Fruit fly (Drosophila melanogaster) Kc167 (cell line): ENCODE data around the gene Oatp33Ea.

Experiments
- Sin3A ChIP-seq: fragments of >200 bp; optimal IDR thresholded peaks from 2 replicates; lab custom pipeline; 2018; ENCODE audit warnings: missing external identifiers
- insv ChIP-seq: fragments of >200 bp; optimal IDR thresholded peaks from 3 replicates; lab custom pipeline; 2018; ENCODE audit warnings: missing external identifiers
- ttk ChIP-seq: sonication (Bioruptor generic); optimal IDR thresholded peaks from 2 replicates; lab custom pipeline; 2017; ENCODE audit warnings: missing external identifiers

DNA sequence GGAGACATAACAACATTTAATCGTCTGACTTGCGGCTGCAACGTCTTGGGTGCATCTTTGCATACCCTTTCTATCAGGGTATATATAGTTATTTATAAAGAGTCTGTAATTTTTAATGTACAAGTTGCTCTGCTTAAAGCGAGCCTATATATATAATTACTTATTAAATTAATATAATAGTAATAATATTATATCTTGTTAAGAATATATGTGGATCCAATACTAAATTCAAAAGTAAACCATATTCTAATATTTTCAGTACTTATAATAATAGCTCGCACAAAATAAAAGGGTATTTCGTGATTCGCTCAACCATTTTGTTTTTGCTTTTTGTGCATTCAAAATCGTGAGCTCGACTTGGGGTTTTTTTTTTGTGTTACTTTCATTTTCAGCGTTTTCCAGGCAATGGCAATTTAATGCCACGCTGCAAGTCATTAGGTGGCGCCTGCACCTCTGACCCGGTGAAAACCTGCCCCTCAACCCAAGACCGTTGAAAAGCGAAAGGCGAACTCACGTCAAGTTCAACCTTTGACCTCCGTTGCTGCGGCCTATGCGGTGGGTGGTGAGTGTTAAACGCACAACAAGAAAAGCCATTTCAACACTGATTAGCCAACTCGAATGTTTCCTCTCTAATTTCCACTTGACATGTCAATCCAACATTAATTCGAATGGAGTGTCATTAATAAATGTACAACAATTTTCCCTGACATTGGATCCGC lies 40.3 kb upstream of the Oatp33Ea start:
- TF ChIP-seq ttk (lab: Kevin White, UChicago) (no peak), Sin3A (no peak), insv (lab: Kevin White, UChicago) (no peak)
